Worm (Caenorhabditis elegans): ENCODE measurements around the gene nhr-9.

The nhr-9 gene

DNA sequence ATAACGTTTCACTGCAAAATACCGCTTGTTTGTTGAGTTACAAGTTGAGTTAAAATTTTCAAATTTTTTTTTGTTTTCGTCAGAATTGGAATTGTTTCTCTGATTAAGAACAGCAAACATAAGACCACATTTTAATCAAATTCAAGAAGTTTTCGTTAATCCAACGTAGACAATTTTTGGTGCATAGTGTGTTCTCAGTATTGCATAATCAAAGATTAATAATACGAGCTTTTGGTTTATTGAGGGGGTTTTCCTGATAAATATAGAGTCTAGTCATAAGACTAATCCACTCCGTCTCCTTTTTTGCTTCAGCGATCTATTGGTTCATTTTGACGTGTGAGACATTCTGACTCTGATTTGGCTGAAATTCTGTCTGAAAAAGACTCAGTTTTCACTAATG, at the start of gene nhr-9:
TSS of gene nhr-9 (plus strand) at position 307 of the 400 bp plus-strand sequence.
- no peak for TF ChIP-seq B0310.2 (tag; optimal IDR thresholded peaks at IDR 0.05)

DNA sequence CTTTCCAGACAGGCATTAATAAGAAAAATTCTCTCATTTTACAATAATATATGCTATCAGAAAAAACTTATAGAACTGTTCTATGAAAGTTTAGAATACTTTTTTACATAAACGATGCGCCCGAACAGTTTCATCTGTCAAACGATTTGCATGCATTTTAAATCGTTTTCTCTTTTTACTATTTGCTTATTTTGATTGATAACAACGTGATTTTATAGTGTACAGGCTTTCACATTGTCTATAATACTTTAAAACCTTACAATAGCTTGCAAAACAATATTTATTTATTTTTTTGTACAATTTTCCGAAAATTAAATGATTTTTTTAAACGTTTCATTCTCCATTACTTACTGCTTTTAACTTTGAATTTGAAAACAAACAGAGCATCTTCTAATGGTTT, 49.6 kb upstream of the nhr-9 start, which contains the start of gene R01H2.7:
TSS of gene R01H2.7 (minus strand) at position 101 of the 400 bp plus-strand sequence.
- TF ChIP-seq hmbx-1 (tag; optimal IDR thresholded peaks at IDR 0.05) (no peak), hmg-4 (GFP tag; optimal IDR thresholded peaks at IDR 0.05) (no peak)

DNA sequence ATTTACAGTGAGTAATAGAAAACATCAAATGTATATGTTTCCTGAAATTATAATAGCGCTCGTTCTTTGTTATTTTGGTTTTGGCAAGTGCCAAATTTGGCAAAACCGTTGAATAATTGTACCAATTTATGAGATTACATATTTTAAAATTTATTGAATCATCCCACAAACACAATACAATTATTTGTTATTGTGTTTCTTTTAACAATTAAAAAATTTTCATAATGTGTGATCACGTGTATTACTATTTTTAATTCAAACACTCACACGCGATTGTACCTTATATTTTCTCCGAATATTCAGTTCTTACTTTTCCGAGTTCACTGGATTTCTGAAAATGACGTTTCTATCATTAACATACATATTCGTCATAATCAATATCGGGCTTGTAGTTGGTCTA, 39.0 kb upstream of the nhr-9 start, which contains the start of gene R01H2.2:
TSS of gene R01H2.2 (plus strand) at position 301 of the 400 bp plus-strand sequence.
- TF ChIP-seq scrt-1 (GFP tag; IDR thresholded peaks at IDR 0.05): no peak
- TF ChIP-seq ceh-13 (GFP tag; optimal IDR thresholded peaks at IDR 0.05): no peak
- TF ChIP-seq hmbx-1 (tag; optimal IDR thresholded peaks at IDR 0.05): no peak
- TF ChIP-seq hnd-1 (tag; optimal IDR thresholded peaks at IDR 0.05): no peak
- TF ChIP-seq hmg-4 (GFP tag; optimal IDR thresholded peaks at IDR 0.05): no peak
- no peak for TF ChIP-seq sea-1 (GFP tag; conservative IDR thresholded peaks at IDR 0.05)
- no peak for TF ChIP-seq ceh-36 (tag; optimal IDR thresholded peaks at IDR 0.05)

DNA sequence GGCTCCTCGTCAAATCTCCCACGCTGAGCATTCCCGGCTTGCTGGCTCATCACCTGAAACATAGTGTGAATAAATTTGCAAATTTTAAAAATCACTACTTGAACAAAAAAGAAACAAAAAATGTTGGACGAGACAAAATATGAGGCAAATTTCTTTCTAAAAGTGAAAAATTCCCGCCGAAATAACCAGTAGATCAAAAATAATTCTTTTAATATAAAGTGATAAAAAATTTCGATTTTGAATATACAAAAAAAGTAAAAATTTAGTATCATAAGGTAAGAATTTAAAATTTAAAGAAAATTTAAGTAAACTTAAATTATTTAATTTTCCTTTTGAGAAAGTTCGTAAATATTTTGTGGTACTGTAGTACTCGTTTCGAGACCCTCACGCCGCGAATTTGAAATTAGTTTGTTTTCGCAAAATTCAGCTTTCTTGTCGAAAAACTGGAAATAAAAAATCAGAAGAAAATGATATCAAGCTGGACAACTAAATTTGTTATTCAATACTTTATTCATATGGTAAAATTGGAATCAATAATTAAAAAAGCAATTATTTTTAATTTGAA, 34.6 kb upstream of the nhr-9 start, which contains the start of gene egg-2:
TSS of gene egg-2 (minus strand) at position 53 of the 565 bp plus-strand sequence.
- TF ChIP-seq aly-1 (tag; optimal IDR thresholded peaks at IDR 0.05) (no peak), flt-1 (GFP tag; IDR thresholded peaks at IDR 0.05) (no peak), F13C5.2 (tag; optimal IDR thresholded peaks at IDR 0.05) (no peak), sea-1 (GFP tag; conservative IDR thresholded peaks at IDR 0.05) (no peak), hnd-1 (tag; optimal IDR thresholded peaks at IDR 0.05) (no peak), ceh-13 (GFP tag; optimal IDR thresholded peaks at IDR 0.05) (no peak), scrt-1 (GFP tag; IDR thresholded peaks at IDR 0.05) (no peak), B0310.2 (tag; optimal IDR thresholded peaks at IDR 0.05) (no peak), tra-4 (tag; optimal IDR thresholded peaks at IDR 0.05) (no peak), ama-1 (optimal IDR thresholded peaks at IDR 0.05) (no peak), tbx-11 (GFP tag; IDR thresholded peaks at IDR 0.05) (no peak), ceh-36 (tag; optimal IDR thresholded peaks at IDR 0.05) (no peak), tbx-37 (GFP tag; conservative IDR thresholded peaks at IDR 0.05) (no peak), hmg-4 (GFP tag; optimal IDR thresholded peaks at IDR 0.05) (no peak), ets-7 (tag; optimal IDR thresholded peaks at IDR 0.05) (no peak), pes-1 (GFP tag; IDR thresholded peaks at IDR 0.05) (no peak), hmbx-1 (tag; optimal IDR thresholded peaks at IDR 0.05) (no peak)

DNA sequence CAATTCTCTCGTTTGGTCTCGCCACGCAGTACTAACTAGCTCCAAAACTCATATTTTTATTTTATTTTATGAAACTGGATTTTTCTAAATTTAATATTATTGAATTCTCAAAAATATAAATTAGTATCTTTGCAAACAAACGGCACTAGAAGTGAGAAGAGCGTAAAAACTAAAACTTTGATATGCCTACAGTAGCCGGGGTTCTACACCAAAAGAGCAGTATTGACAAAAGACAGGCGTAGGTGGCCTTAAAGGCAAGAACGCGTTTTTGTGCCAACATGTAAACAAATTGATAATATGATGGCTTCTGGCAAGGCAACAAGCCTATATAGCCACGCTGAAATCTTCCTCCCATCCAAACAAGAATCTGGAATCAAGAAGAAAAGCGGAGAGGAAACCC, 32.7 kb upstream of the nhr-9 start, which contains the start of gene R01H2.1:
TSS of gene R01H2.1 (plus strand) at position 301 of the 400 bp plus-strand sequence.
- TF ChIP-seq B0310.2 (tag; optimal IDR thresholded peaks at IDR 0.05): no peak

DNA sequence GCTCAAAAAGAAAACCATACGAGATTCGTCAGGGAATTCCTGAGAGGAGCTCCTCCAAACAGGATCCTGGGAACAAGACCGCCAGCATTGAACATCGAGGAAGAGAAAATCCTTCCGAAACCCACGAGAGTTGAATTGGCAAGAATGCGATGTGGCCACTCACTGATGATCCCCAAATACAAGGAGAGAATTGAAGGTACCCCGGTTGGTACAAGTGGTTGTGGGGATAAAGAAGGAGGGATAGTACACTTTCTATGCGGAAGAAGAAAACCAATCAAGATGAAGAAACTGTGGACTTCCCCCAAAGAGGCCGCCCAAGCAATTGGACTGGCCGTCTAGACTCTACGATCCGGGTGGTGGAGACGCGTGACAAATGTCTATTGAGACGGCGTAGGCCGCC, 32.2 kb upstream of the nhr-9 start:
- TF ChIP-seq ets-7 (tag; optimal IDR thresholded peaks at IDR 0.05) (no peak), ama-1 (optimal IDR thresholded peaks at IDR 0.05) (no peak), ceh-13 (GFP tag; optimal IDR thresholded peaks at IDR 0.05) (no peak), tbx-11 (GFP tag; IDR thresholded peaks at IDR 0.05) (no peak), tbx-37 (GFP tag; conservative IDR thresholded peaks at IDR 0.05) (no peak), F13C5.2 (tag; optimal IDR thresholded peaks at IDR 0.05) (no peak), sea-1 (GFP tag; conservative IDR thresholded peaks at IDR 0.05) (no peak), aly-1 (tag; optimal IDR thresholded peaks at IDR 0.05) (no peak)

DNA sequence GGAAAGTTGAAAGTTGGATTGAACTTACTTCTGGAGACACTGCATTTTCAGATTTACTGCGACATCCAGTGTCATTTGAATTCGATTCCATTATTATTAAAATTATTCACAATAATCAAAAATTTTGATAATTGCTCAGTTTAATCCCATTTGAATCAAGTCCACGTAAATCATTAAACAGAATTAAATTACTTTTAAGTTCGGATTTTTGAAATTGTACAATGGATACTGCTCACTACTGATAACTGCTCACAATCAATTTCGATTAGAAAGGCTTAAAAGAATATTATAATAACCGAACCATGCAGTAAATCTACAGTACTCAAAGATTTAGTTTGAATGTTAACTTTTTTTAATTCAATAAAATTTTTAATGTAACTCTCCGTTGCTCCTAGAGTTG, 31.1 kb upstream of the nhr-9 start, which contains the start of gene R01H2.4:
TSS of gene R01H2.4 (minus strand) at position 101 of the 400 bp plus-strand sequence.
- TF ChIP-seq tra-4 (tag; optimal IDR thresholded peaks at IDR 0.05) (no peak), tbx-11 (GFP tag; IDR thresholded peaks at IDR 0.05) (no peak), hnd-1 (tag; optimal IDR thresholded peaks at IDR 0.05) (no peak), B0310.2 (tag; optimal IDR thresholded peaks at IDR 0.05) (no peak), ama-1 (optimal IDR thresholded peaks at IDR 0.05) (no peak), ets-7 (tag; optimal IDR thresholded peaks at IDR 0.05) (no peak), flt-1 (GFP tag; IDR thresholded peaks at IDR 0.05) (no peak), hmbx-1 (tag; optimal IDR thresholded peaks at IDR 0.05) (no peak), scrt-1 (GFP tag; IDR thresholded peaks at IDR 0.05) (no peak), ceh-13 (GFP tag; optimal IDR thresholded peaks at IDR 0.05) (no peak), hmg-4 (GFP tag; optimal IDR thresholded peaks at IDR 0.05) (no peak), tbx-37 (GFP tag; conservative IDR thresholded peaks at IDR 0.05) (no peak), pes-1 (GFP tag; IDR thresholded peaks at IDR 0.05) (no peak), aly-1 (tag; optimal IDR thresholded peaks at IDR 0.05) (no peak), F13C5.2 (tag; optimal IDR thresholded peaks at IDR 0.05) (no peak), sea-1 (GFP tag; conservative IDR thresholded peaks at IDR 0.05) (no peak), ceh-36 (tag; optimal IDR thresholded peaks at IDR 0.05) (no peak)

DNA sequence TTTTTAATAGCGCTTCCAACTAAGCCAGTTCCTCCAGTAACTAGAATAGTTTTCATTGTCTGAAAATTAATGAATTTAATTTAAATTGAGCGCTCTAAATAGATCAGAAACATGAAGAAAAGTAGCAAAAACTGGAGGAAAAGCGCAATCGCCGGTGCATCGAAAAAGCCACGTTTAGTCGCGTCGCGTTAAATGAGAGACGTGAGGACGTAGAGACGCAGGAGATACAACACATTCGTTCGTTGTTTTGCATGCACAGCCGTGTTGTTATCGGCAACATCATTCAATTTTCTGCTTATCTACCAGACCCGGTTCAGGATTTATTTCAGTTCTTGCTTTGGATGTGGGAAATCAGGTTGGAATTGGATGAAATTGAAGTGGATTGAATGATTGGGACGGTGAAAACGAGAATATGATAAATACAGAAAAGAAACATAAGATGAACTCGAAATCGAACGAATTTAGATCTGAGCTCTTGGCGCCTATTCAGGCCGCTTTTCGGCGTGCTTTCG, 27.8 kb upstream of the nhr-9 start, which contains the start of gene ger-1:
TSS of gene ger-1 (minus strand) at position 93 of the 512 bp plus-strand sequence.
- TF ChIP-seq tbx-37 (GFP tag; conservative IDR thresholded peaks at IDR 0.05): no peak
- no peak for TF ChIP-seq aly-1 (tag; optimal IDR thresholded peaks at IDR 0.05)
- no peak for TF ChIP-seq ceh-36 (tag; optimal IDR thresholded peaks at IDR 0.05)
- no peak for TF ChIP-seq flt-1 (GFP tag; IDR thresholded peaks at IDR 0.05)
- TF ChIP-seq tra-4 (tag; optimal IDR thresholded peaks at IDR 0.05): no peak
- no peak for TF ChIP-seq B0310.2 (tag; optimal IDR thresholded peaks at IDR 0.05)
- no peak for TF ChIP-seq hmg-4 (GFP tag; optimal IDR thresholded peaks at IDR 0.05)
- TF ChIP-seq pes-1 (GFP tag; IDR thresholded peaks at IDR 0.05): no peak
- TF ChIP-seq hmbx-1 (tag; optimal IDR thresholded peaks at IDR 0.05): no peak
- TF ChIP-seq ceh-13 (GFP tag; optimal IDR thresholded peaks at IDR 0.05): no peak
- no peak for TF ChIP-seq F13C5.2 (tag; optimal IDR thresholded peaks at IDR 0.05)
- no peak for TF ChIP-seq sea-1 (GFP tag; conservative IDR thresholded peaks at IDR 0.05)
- no peak for TF ChIP-seq hnd-1 (tag; optimal IDR thresholded peaks at IDR 0.05)
